Worm (Caenorhabditis elegans): ENCODE measurements around the gene kin-29.

ce11 chrX:2891879-2892278, 39.6 kb upstream of the kin-29 start:
- TF ChIP-seq mec-3 (tag; optimal IDR thresholded peaks at IDR 0.05; ENCODE audit: borderline replicate concordance) (no peak), T23F11.4 (GFP tag; optimal IDR thresholded peaks at IDR 0.05) (no peak), fax-1 (tag; optimal IDR thresholded peaks at IDR 0.05) (no peak), ceh-45 (GFP tag; IDR thresholded peaks at IDR 0.05) (no peak), ama-1 (optimal IDR thresholded peaks at IDR 0.05) (no peak), hlh-30 (tag; optimal IDR thresholded peaks at IDR 0.05; ENCODE audit: insufficient read depth) (no peak), unc-3 (GFP tag; conservative IDR thresholded peaks at IDR 0.05) (no peak), unc-3 (tag; optimal IDR thresholded peaks at IDR 0.05) (no peak), ceh-2 (tag; optimal IDR thresholded peaks at IDR 0.05) (no peak), C38D4.7 (GFP tag; optimal IDR thresholded peaks at IDR 0.05) (no peak), nhr-11 (tag; optimal IDR thresholded peaks at IDR 0.05) (no peak), K02D7.2 (tag; optimal IDR thresholded peaks at IDR 0.05) (no peak), tbx-2 (tag; optimal IDR thresholded peaks at IDR 0.05) (no peak), elt-2 (tag; optimal IDR thresholded peaks at IDR 0.05) (no peak)
